Fruit fly (Drosophila melanogaster) whole organism, embryonic: ENCODE results near the gene cd.
A peak's percentile ranks its signal among the peaks of the same experiment; 100 is the strongest.

Source experiments
- Aef1 ChIP-seq: fragments of 200-800 bp; sonication (Bioruptor generic); IDR thresholded peaks from 3 replicates; pipeline ENCODE4 v1.3.6; 2022; ENCODE audit warnings: missing biosample characterization, missing genetic modification characterization
- CG10959 ChIP-seq: fragments of 200-800 bp; sonication (Bioruptor generic); IDR thresholded peaks from 2 replicates; pipeline ENCODE4 v1.3.6; 2022; ENCODE audit warnings: missing biosample characterization, missing genetic modification characterization
- CG12299 ChIP-seq: fragments of 200-800 bp; sonication (Bioruptor generic); optimal IDR thresholded peaks from 2 replicates; lab custom pipeline; 2018; ENCODE audit warnings: missing biosample characterization, mild to moderate bottlenecking, missing genetic modification characterization
- CG12942 ChIP-seq: fragments of 200-800 bp; sonication (Bioruptor generic); optimal IDR thresholded peaks from 3 replicates; lab custom pipeline; 2016; ENCODE audit warnings: missing biosample characterization, missing genetic modification characterization
- CG1529 ChIP-seq: fragments of 200-800 bp; sonication (Bioruptor generic); optimal IDR thresholded peaks from 3 replicates; lab custom pipeline; 2018; ENCODE audit warnings: missing biosample characterization, missing genetic modification characterization
- CG1603 ChIP-seq: fragments of 200-800 bp; sonication (Bioruptor generic); optimal IDR thresholded peaks from 2 replicates; lab custom pipeline; 2019; ENCODE audit warnings: missing biosample characterization, mild to moderate bottlenecking, missing genetic modification characterization, moderate library complexity
- CG17361 ChIP-seq: fragments of 200-800 bp; sonication (Bioruptor generic); IDR thresholded peaks from 3 replicates; pipeline ENCODE4 v1.3.6; 2022; ENCODE audit warnings: missing biosample characterization, missing genetic modification characterization
- CG17385 ChIP-seq: fragments of 200-800 bp; sonication (Bioruptor generic); optimal IDR thresholded peaks from 3 replicates; lab custom pipeline; 2018; ENCODE audit warnings: missing biosample characterization, mild to moderate bottlenecking, missing genetic modification characterization
- CG31224 ChIP-seq: fragments of 200-800 bp; sonication (Bioruptor generic); IDR thresholded peaks from 2 replicates; pipeline ENCODE4 v1.3.6; 2022; ENCODE audit warnings: missing biosample characterization, missing genetic modification characterization
- CG4404 ChIP-seq: fragments of 200-800 bp; sonication (Bioruptor generic); IDR thresholded peaks from 2 replicates; pipeline ENCODE4 v1.3.6; 2022; ENCODE audit warnings: missing biosample characterization, missing genetic modification characterization
- CG4730 ChIP-seq: fragments of 200-800 bp; sonication (Bioruptor generic); IDR thresholded peaks from 2 replicates; pipeline ENCODE4 v1.3.6; 2022; ENCODE audit warnings: missing biosample characterization, missing genetic modification characterization
- CG7372 ChIP-seq: fragments of 200-800 bp; sonication (Bioruptor generic); IDR thresholded peaks from 2 replicates; pipeline ENCODE4 v1.3.6; 2022; ENCODE audit warnings: missing biosample characterization, missing genetic modification characterization
- CG7928 ChIP-seq: fragments of 200-800 bp; sonication (Bioruptor generic); optimal IDR thresholded peaks from 2 replicates; lab custom pipeline; 2017; ENCODE audit warnings: missing biosample characterization, mild to moderate bottlenecking, missing genetic modification characterization
- CG8089 ChIP-seq: fragments of 200-800 bp; sonication (Bioruptor generic); optimal IDR thresholded peaks from 3 replicates; lab custom pipeline; 2016; ENCODE audit warnings: missing biosample characterization, missing genetic modification characterization
- CG8944 ChIP-seq: fragments of 200-800 bp; sonication (Bioruptor generic); optimal IDR thresholded peaks from 3 replicates; lab custom pipeline; 2016; ENCODE audit warnings: missing biosample characterization, missing genetic modification characterization
- CG9727 ChIP-seq: fragments of 200-800 bp; sonication (Bioruptor generic); optimal IDR thresholded peaks from 3 replicates; lab custom pipeline; 2017; ENCODE audit warnings: missing biosample characterization, mild to moderate bottlenecking, missing genetic modification characterization
- Chrac-16 ChIP-seq: fragments of 200-800 bp; sonication (Bioruptor generic); optimal IDR thresholded peaks from 3 replicates; lab custom pipeline; 2016; ENCODE audit warnings: missing biosample characterization, missing genetic modification characterization
- CrebB ChIP-seq: fragments of 200-800 bp; sonication (Bioruptor generic); optimal IDR thresholded peaks from 3 replicates; lab custom pipeline; 2018; ENCODE audit warnings: missing biosample characterization, mild to moderate bottlenecking, missing genetic modification characterization
- H15 ChIP-seq: fragments of 200-800 bp; sonication (Bioruptor generic); IDR thresholded peaks from 3 replicates; pipeline ENCODE4 v1.3.6; 2022; ENCODE audit warnings: missing biosample characterization, missing genetic modification characterization
- Hey ChIP-seq: fragments of 200-800 bp; sonication (Bioruptor generic); optimal IDR thresholded peaks from 3 replicates; lab custom pipeline; 2018; ENCODE audit warnings: missing biosample characterization, mild to moderate bottlenecking, missing genetic modification characterization
- Hr3 ChIP-seq: fragments of 200-800 bp; sonication (Bioruptor generic); optimal IDR thresholded peaks from 3 replicates; lab custom pipeline; 2016; ENCODE audit warnings: missing biosample characterization, missing genetic modification characterization
- Lim3 ChIP-seq: fragments of 200-800 bp; sonication (Bioruptor generic); IDR thresholded peaks from 2 replicates; pipeline ENCODE4 v1.3.6; 2022; ENCODE audit warnings: missing biosample characterization, missing genetic modification characterization
- NC2α ChIP-seq: fragments of 200-800 bp; sonication (Bioruptor generic); optimal IDR thresholded peaks from 2 replicates; lab custom pipeline; 2016; ENCODE audit warnings: missing biosample characterization, missing genetic modification characterization
- NK7.1 ChIP-seq: fragments of 200-800 bp; sonication (Bioruptor generic); optimal IDR thresholded peaks from 3 replicates; lab custom pipeline; 2016; ENCODE audit warnings: missing biosample characterization, missing genetic modification characterization
- Nf-YA ChIP-seq: fragments of 200-800 bp; sonication (Bioruptor generic); IDR thresholded peaks from 2 replicates; pipeline ENCODE4 v1.3.6; 2022; ENCODE audit warnings: missing biosample characterization, missing genetic modification characterization
- PHDP ChIP-seq: fragments of 200-800 bp; sonication (Bioruptor generic); optimal IDR thresholded peaks from 3 replicates; lab custom pipeline; 2018; ENCODE audit warnings: missing biosample characterization, mild to moderate bottlenecking, missing genetic modification characterization, moderate library complexity
- Scr ChIP-seq: fragments of 200-800 bp; sonication (Bioruptor generic); IDR thresholded peaks from 2 replicates; pipeline ENCODE4 v1.3.6; 2022; ENCODE audit warnings: missing biosample characterization, missing genetic modification characterization; ENCODE audit not compliant: partially characterized antibody
- Taf1 ChIP-seq: fragments of 200-800 bp; sonication (Bioruptor generic); IDR thresholded peaks from 2 replicates; pipeline ENCODE4 v1.3.6; 2022; ENCODE audit warnings: missing biosample characterization, missing genetic modification characterization
- Vsx1 ChIP-seq: fragments of 200-800 bp; sonication (Bioruptor generic); optimal IDR thresholded peaks from 2 replicates; lab custom pipeline; 2017; ENCODE audit warnings: missing biosample characterization, mild to moderate bottlenecking, missing genetic modification characterization, missing genetic modification reagents
- ab ChIP-seq: fragments of 200-800 bp; sonication (Bioruptor generic); optimal IDR thresholded peaks from 2 replicates; lab custom pipeline; 2016; ENCODE audit warnings: missing biosample characterization, missing genetic modification characterization
- bigmax ChIP-seq: fragments of 200-800 bp; sonication (Bioruptor generic); optimal IDR thresholded peaks from 2 replicates; lab custom pipeline; 2018; ENCODE audit warnings: missing biosample characterization, mild to moderate bottlenecking, missing genetic modification characterization
- caup ChIP-seq: fragments of 200-800 bp; sonication (Bioruptor generic); optimal IDR thresholded peaks from 3 replicates; lab custom pipeline; 2017; ENCODE audit warnings: missing biosample characterization, mild to moderate bottlenecking, missing genetic modification characterization, moderate library complexity; ENCODE audit not compliant: severe bottlenecking
- ci ChIP-seq: fragments of 200-800 bp; sonication (Bioruptor generic); IDR thresholded peaks from 3 replicates; pipeline ENCODE4 v1.3.6; 2022; ENCODE audit warnings: missing biosample characterization, missing genetic modification characterization
- crol ChIP-seq: fragments of 200-800 bp; sonication (Bioruptor generic); IDR thresholded peaks from 2 replicates; pipeline ENCODE4 v1.3.6; 2022; ENCODE audit warnings: missing biosample characterization, missing genetic modification characterization
- fru ChIP-seq: fragments of >200 bp; optimal IDR thresholded peaks from 2 replicates; lab custom pipeline; 2017
- kay ChIP-seq: fragments of 200-800 bp; sonication (Bioruptor generic); optimal IDR thresholded peaks from 2 replicates; lab custom pipeline; 2016; ENCODE audit warnings: missing biosample characterization, missing genetic modification characterization
- lmd ChIP-seq: fragments of 200-800 bp; sonication (Bioruptor generic); IDR thresholded peaks from 2 replicates; pipeline ENCODE4 v1.3.6; 2022; ENCODE audit warnings: missing biosample characterization, missing genetic modification characterization
- pnt ChIP-seq: fragments of 200-800 bp; sonication (Bioruptor generic); optimal IDR thresholded peaks from 3 replicates; lab custom pipeline; 2016; ENCODE audit warnings: missing biosample characterization, missing genetic modification characterization
- sd ChIP-seq: fragments of 200-800 bp; sonication (Bioruptor generic); optimal IDR thresholded peaks from 3 replicates; lab custom pipeline; 2018; ENCODE audit warnings: missing biosample characterization, mild to moderate bottlenecking, missing genetic modification characterization, moderate library complexity
- sqz ChIP-seq: fragments of 200-800 bp; sonication (Bioruptor generic); optimal IDR thresholded peaks from 3 replicates; lab custom pipeline; 2018; ENCODE audit warnings: missing biosample characterization, mild to moderate bottlenecking, missing genetic modification characterization
- stwl ChIP-seq: fragments of 200-800 bp; sonication (Bioruptor generic); optimal IDR thresholded peaks from 3 replicates; lab custom pipeline; 2018; ENCODE audit warnings: missing biosample characterization, mild to moderate bottlenecking, missing genetic modification characterization, moderate library complexity
- unc-4 ChIP-seq: fragments of 200-800 bp; sonication (Bioruptor generic); IDR thresholded peaks from 2 replicates; pipeline ENCODE4 v1.3.6; 2022; ENCODE audit warnings: missing biosample characterization, missing genetic modification characterization; ENCODE audit not compliant: partially characterized antibody
- vnd ChIP-seq: fragments of 200-800 bp; sonication (Bioruptor generic); IDR thresholded peaks from 3 replicates; pipeline ENCODE4 v1.3.6; 2022; ENCODE audit warnings: missing biosample characterization, missing genetic modification characterization; ENCODE audit not compliant: partially characterized antibody
- zen ChIP-seq: fragments of 200-800 bp; sonication (Bioruptor generic); optimal IDR thresholded peaks from 3 replicates; lab custom pipeline; 2018; ENCODE audit warnings: missing biosample characterization, mild to moderate bottlenecking, missing genetic modification characterization, moderate library complexity
- zen2 ChIP-seq: fragments of 200-800 bp; sonication (Bioruptor generic); IDR thresholded peaks from 3 replicates; pipeline ENCODE4 v1.3.6; 2022; ENCODE audit warnings: missing biosample characterization, missing genetic modification characterization; ENCODE audit not compliant: partially characterized antibody

The cd gene

dm6 chr3R:22663115-22663514 is 31.6 kb upstream of the cd start (continued):
- peak; percentile 30 for TF ChIP-seq caup
- no peak for TF ChIP-seq Scr (GFP tag; lab: Robert Waterston, UW)
- TF ChIP-seq Aef1 = peak; percentile 41; the same call in 1 of the 3 replicates
- TF ChIP-seq CG10959 (GFP tag; lab: Robert Waterston, UW) = peak; percentile 40
- TF ChIP-seq CG4404 (GFP tag; lab: Robert Waterston, UW) = peak; percentile 47
- TF ChIP-seq fru (lab: Kevin White, UChicago) = no peak
- TF ChIP-seq Nf-YA (GFP tag; lab: Robert Waterston, UW) = 0 out of 2 replicates have a peak, but pooled peaks have one; percentile 27
- 0 out of 2 replicates have a peak, but pooled peaks have one; percentile 39 for TF ChIP-seq Lim3
- no peak for TF ChIP-seq CG8944 (GFP tag; lab: Kevin White, UChicago)
- TF ChIP-seq CG12299 = peak; percentile 22
- TF ChIP-seq ci (GFP tag; lab: Robert Waterston, UW) = peak; percentile 88
- no peak for TF ChIP-seq sqz
- peak; percentile 45 for TF ChIP-seq CG12942 (GFP tag; lab: Kevin White, UChicago)
- no peak for TF ChIP-seq vnd
- peak; percentile 55 for TF ChIP-seq CG9727
- no peak for TF ChIP-seq Hey (tag; lab: Kevin White, UChicago)
- no peak for TF ChIP-seq ab (GFP tag; lab: Kevin White, UChicago)
- TF ChIP-seq CG7372 (GFP tag; lab: Robert Waterston, UW) = peak; percentile 35; the same call in 1 of the 2 replicates
- no peak for TF ChIP-seq crol (GFP tag; lab: Robert Waterston, UW)
- peak; percentile 62 for TF ChIP-seq lmd (GFP tag; lab: Robert Waterston, UW)
- TF ChIP-seq CG17385 (GFP tag; lab: Kevin White, UChicago) = peak; percentile 62
- TF ChIP-seq CG1529 (GFP tag; lab: Kevin White, UChicago) = peak; percentile 42
- no peak for TF ChIP-seq zen
- peak; percentile 40; the same call in 1 of the 2 replicates for TF ChIP-seq CG31224 (GFP tag; lab: Robert Waterston, UW)
- TF ChIP-seq H15 = 0 out of 3 replicates have a peak, but pooled peaks have one; percentile 50
- peak; percentile 33; the same call in 1 of the 3 replicates for TF ChIP-seq CG17361 (GFP tag; lab: Robert Waterston, UW)
- no peak for TF ChIP-seq Taf1 (GFP tag; lab: Robert Waterston, UW)
- TF ChIP-seq NK7.1 (GFP tag; lab: Kevin White, UChicago) = no peak
- no peak for TF ChIP-seq unc-4 (GFP tag; lab: Robert Waterston, UW)
- peak; percentile 8 for TF ChIP-seq Vsx1 (GFP tag; lab: Kevin White, UChicago)
- TF ChIP-seq NC2α (GFP tag; lab: Kevin White, UChicago) = no peak
- peak; percentile 76 for TF ChIP-seq PHDP (tag; lab: Kevin White, UChicago)
- no peak for TF ChIP-seq bigmax (GFP tag; lab: Kevin White, UChicago)
- no peak for TF ChIP-seq CG7928 (GFP tag; lab: Kevin White, UChicago)
- no peak for TF ChIP-seq CG4730 (GFP tag; lab: Robert Waterston, UW)
- TF ChIP-seq CG1603 (tag; lab: Kevin White, UChicago) = peak; percentile 88
- peak; percentile 60 for TF ChIP-seq CrebB (tag; lab: Kevin White, UChicago)
- TF ChIP-seq stwl (tag; lab: Kevin White, UChicago) = no peak
- TF ChIP-seq kay (GFP tag; lab: Kevin White, UChicago) = no peak
- TF ChIP-seq pnt = peak; percentile 49
- no peak for TF ChIP-seq zen2 (GFP tag; lab: Robert Waterston, UW)
- TF ChIP-seq sd = no peak
- TF ChIP-seq Chrac-16 (GFP tag; lab: Kevin White, UChicago) = peak; percentile 68
- peak; percentile 70 for TF ChIP-seq Hr3 (GFP tag; lab: Kevin White, UChicago)
- TF ChIP-seq CG8089 (GFP tag; lab: Kevin White, UChicago) = peak; percentile 13
